Fruit fly (Drosophila melanogaster) whole organism, embryonic: ENCODE measurements around the gene CG9391.

ENCODE experiments used
- ATbp ChIP-seq: fragments of 200-800 bp; sonication (Bioruptor generic); optimal IDR thresholded peaks from 2 replicates; lab custom pipeline; 2017; ENCODE audit warnings: missing biosample characterization, mild to moderate bottlenecking, missing genetic modification characterization, missing genetic modification reagents
- Awh ChIP-seq: fragments of 200-800 bp; sonication (Bioruptor generic); IDR thresholded peaks from 2 replicates; pipeline ENCODE4, ENCODE4 v1.3.6; 2022; ENCODE audit warnings: missing biosample characterization, missing genetic modification characterization
- CG1024 ChIP-seq: fragments of 200-800 bp; sonication (Bioruptor generic); IDR thresholded peaks from 2 replicates; pipeline ENCODE4 v1.3.6; 2022; ENCODE audit warnings: missing biosample characterization, missing genetic modification characterization
- CG10321 ChIP-seq: fragments of 200-800 bp; sonication (Bioruptor generic); IDR thresholded peaks from 2 replicates; pipeline ENCODE4 v1.3.6; 2022; ENCODE audit warnings: missing biosample characterization, missing genetic modification characterization
- CG11456 ChIP-seq: fragments of 200-800 bp; sonication (Bioruptor generic); IDR thresholded peaks from 3 replicates; pipeline ENCODE4 v1.3.6; 2022; ENCODE audit warnings: missing biosample characterization, missing genetic modification characterization
- CG12659 ChIP-seq: fragments of 200-800 bp; sonication (Bioruptor generic); optimal IDR thresholded peaks from 3 replicates; lab custom pipeline; 2017; ENCODE audit warnings: mild to moderate bottlenecking, missing biosample characterization, missing genetic modification reagents, missing genetic modification characterization
- CG13287 ChIP-seq: fragments of 200-800 bp; sonication (Bioruptor generic); IDR thresholded peaks from 2 replicates; pipeline ENCODE4 v1.3.6; 2022; ENCODE audit warnings: missing biosample characterization, missing genetic modification characterization; ENCODE audit not compliant: partially characterized antibody
- CG15011 ChIP-seq: fragments of 200-800 bp; sonication (Bioruptor generic); optimal IDR thresholded peaks from 3 replicates; lab custom pipeline; 2018; ENCODE audit warnings: missing biosample characterization, mild to moderate bottlenecking, missing genetic modification characterization
- CG15514 ChIP-seq: fragments of 200-800 bp; sonication (Bioruptor generic); optimal IDR thresholded peaks from 3 replicates; lab custom pipeline; 2017; ENCODE audit warnings: missing biosample characterization, missing genetic modification characterization, mild to moderate bottlenecking, moderate library complexity, missing genetic modification reagents
- CG17186 ChIP-seq: fragments of 200-800 bp; sonication (Bioruptor generic); optimal IDR thresholded peaks from 3 replicates; lab custom pipeline; 2017; ENCODE audit warnings: missing biosample characterization, missing genetic modification reagents, missing genetic modification characterization
- CG17568 ChIP-seq: fragments of 200-800 bp; sonication (Bioruptor generic); optimal IDR thresholded peaks from 2 replicates; lab custom pipeline; 2018; ENCODE audit warnings: missing biosample characterization, mild to moderate bottlenecking, missing genetic modification characterization, moderate library complexity
- CG18599 ChIP-seq: fragments of 200-800 bp; sonication (Bioruptor generic); optimal IDR thresholded peaks from 3 replicates; lab custom pipeline; 2017; ENCODE audit warnings: missing biosample characterization, missing genetic modification characterization, mild to moderate bottlenecking, moderate library complexity, missing genetic modification reagents
- CG18764 ChIP-seq: fragments of 200-800 bp; sonication (Bioruptor generic); optimal IDR thresholded peaks from 3 replicates; lab custom pipeline; 2016; ENCODE audit warnings: missing biosample characterization, missing genetic modification characterization
- CG2129 ChIP-seq: fragments of 200-800 bp; sonication (Bioruptor generic); IDR thresholded peaks from 2 replicates; pipeline ENCODE4 v1.3.6; 2022; ENCODE audit warnings: missing biosample characterization, missing genetic modification characterization; ENCODE audit not compliant: partially characterized antibody
- CG31441 ChIP-seq: fragments of 200-800 bp; sonication (Bioruptor generic); IDR thresholded peaks from 2 replicates; pipeline ENCODE4 v1.3.6; 2022; ENCODE audit warnings: missing biosample characterization, missing genetic modification characterization
- CG33213 ChIP-seq: fragments of 200-800 bp; sonication (Bioruptor generic); optimal IDR thresholded peaks from 3 replicates; lab custom pipeline; 2016; ENCODE audit warnings: missing biosample characterization, missing genetic modification characterization
- CG34422 ChIP-seq: fragments of 200-800 bp; sonication (Bioruptor generic); IDR thresholded peaks from 3 replicates; pipeline ENCODE4 v1.3.6; 2022; ENCODE audit warnings: missing biosample characterization, missing genetic modification characterization
- CG4404 ChIP-seq: fragments of 200-800 bp; sonication (Bioruptor generic); IDR thresholded peaks from 2 replicates; pipeline ENCODE4 v1.3.6; 2022; ENCODE audit warnings: missing biosample characterization, missing genetic modification characterization
- CG4854 ChIP-seq: fragments of 200-800 bp; sonication (Bioruptor generic); optimal IDR thresholded peaks from 2 replicates; lab custom pipeline; 2016; ENCODE audit warnings: missing biosample characterization, missing genetic modification characterization, inconsistent platforms
- CG6175 ChIP-seq: fragments of 200-800 bp; sonication (Bioruptor generic); IDR thresholded peaks from 3 replicates; pipeline ENCODE4 v1.3.6; 2022; ENCODE audit warnings: missing biosample characterization, missing genetic modification characterization
- CG6765 ChIP-seq: fragments of 200-800 bp; sonication (Bioruptor generic); optimal IDR thresholded peaks from 3 replicates; lab custom pipeline; 2017; ENCODE audit warnings: missing biosample characterization, mild to moderate bottlenecking, missing genetic modification characterization
- CG9215 ChIP-seq: fragments of 200-800 bp; sonication (Bioruptor generic); IDR thresholded peaks from 2 replicates; pipeline ENCODE4 v1.3.6; 2022; ENCODE audit warnings: missing biosample characterization, missing genetic modification characterization
- CG9437 ChIP-seq: fragments of 200-800 bp; sonication (Bioruptor generic); optimal IDR thresholded peaks from 2 replicates; lab custom pipeline; 2018; ENCODE audit warnings: missing biosample characterization, mild to moderate bottlenecking, missing genetic modification characterization
- CG9609 ChIP-seq: fragments of 200-800 bp; sonication (Bioruptor generic); optimal IDR thresholded peaks from 3 replicates; lab custom pipeline; 2016; ENCODE audit warnings: missing biosample characterization, missing genetic modification characterization
- CTCF ChIP-seq: fragments of 200-800 bp; sonication (Bioruptor generic); optimal IDR thresholded peaks from 2 replicates; lab custom pipeline; 2017; ENCODE audit warnings: missing biosample characterization, mild to moderate bottlenecking, missing genetic modification characterization, moderate library complexity
- Dbx ChIP-seq: fragments of 200-800 bp; sonication (Bioruptor generic); IDR thresholded peaks from 3 replicates; pipeline ENCODE4 v1.3.6; 2022; ENCODE audit warnings: missing biosample characterization, missing genetic modification characterization
- Dfd ChIP-seq, 2 experiments: fragments of >200 bp; optimal IDR thresholded peaks; 2 replicates each; lab custom pipeline; 2017; ENCODE audit warnings: missing biosample characterization in 2 of 2, missing genetic modification characterization in 2 of 2
- Doc2 ChIP-seq: fragments of 200-800 bp; sonication (Bioruptor generic); IDR thresholded peaks from 2 replicates; pipeline ENCODE4 v1.3.6; 2022; ENCODE audit warnings: missing biosample characterization, missing genetic modification characterization
- Gug ChIP-seq: fragments of 200-800 bp; sonication (Bioruptor generic); IDR thresholded peaks from 4 replicates; pipeline ENCODE4 v1.3.6; 2022; ENCODE audit warnings: missing biosample characterization, missing genetic modification characterization
- H2.0 ChIP-seq: fragments of 200-800 bp; sonication (Bioruptor generic); IDR thresholded peaks from 2 replicates; pipeline ENCODE4 v1.3.6; 2022; ENCODE audit warnings: missing biosample characterization, missing genetic modification characterization
- HLH54F ChIP-seq: fragments of 200-800 bp; sonication (Bioruptor generic); optimal IDR thresholded peaks from 3 replicates; lab custom pipeline; 2016; ENCODE audit warnings: missing biosample characterization, missing genetic modification characterization
- Hmx ChIP-seq: fragments of 200-800 bp; sonication (Bioruptor generic); optimal IDR thresholded peaks from 2 replicates; lab custom pipeline; 2016; ENCODE audit warnings: missing biosample characterization, missing genetic modification characterization
- Hsf ChIP-seq: fragments of 200-800 bp; sonication (Bioruptor generic); optimal IDR thresholded peaks from 3 replicates; lab custom pipeline; 2016; ENCODE audit warnings: missing biosample characterization, missing genetic modification characterization
- Jarid2 ChIP-seq: fragments of 200-800 bp; sonication (Bioruptor generic); optimal IDR thresholded peaks from 3 replicates; lab custom pipeline; 2017; ENCODE audit warnings: mild to moderate bottlenecking, missing biosample characterization, missing genetic modification reagents, missing genetic modification characterization
- Lpt ChIP-seq: fragments of >200 bp; optimal IDR thresholded peaks from 2 replicates; lab custom pipeline; 2018; ENCODE audit warnings: missing biosample characterization, missing genetic modification characterization
- Six4 ChIP-seq: fragments of 200-800 bp; sonication (Bioruptor generic); optimal IDR thresholded peaks from 2 replicates; lab custom pipeline; 2016; ENCODE audit warnings: missing biosample characterization, missing genetic modification characterization
- Ssrp ChIP-seq: fragments of 200-800 bp; sonication (Bioruptor generic); optimal IDR thresholded peaks from 2 replicates; lab custom pipeline; 2018; ENCODE audit warnings: missing biosample characterization, mild to moderate bottlenecking, missing genetic modification characterization, moderate library complexity
- crp ChIP-seq, 2 experiments: fragments of 200-800 bp; sonication (Bioruptor generic); optimal IDR thresholded peaks; 2 replicates in 1 of 2; 3 replicates in 1 of 2; lab custom pipeline; 2017; ENCODE audit warnings: missing biosample characterization in 2 of 2, missing genetic modification characterization in 2 of 2, mild to moderate bottlenecking in 1 of 2, moderate library complexity in 1 of 2
- dpn ChIP-seq, 2 experiments: fragments of 200-800 bp; sonication (Bioruptor generic); optimal IDR thresholded peaks; 3 replicates each; lab custom pipeline; 2016; ENCODE audit warnings: missing biosample characterization in 2 of 2, missing genetic modification characterization in 2 of 2
- en ChIP-seq: fragments of 200-800 bp; sonication (Bioruptor generic); optimal IDR thresholded peaks from 2 replicates; lab custom pipeline; 2016; ENCODE audit warnings: missing biosample characterization, missing genetic modification characterization
- eyg ChIP-seq: fragments of 200-800 bp; sonication (Bioruptor generic); optimal IDR thresholded peaks from 3 replicates; lab custom pipeline; 2016; ENCODE audit warnings: missing biosample characterization, missing genetic modification characterization
- jigr1 ChIP-seq: fragments of 200-800 bp; sonication (Bioruptor generic); IDR thresholded peaks from 3 replicates; pipeline ENCODE4 v1.3.6; 2022; ENCODE audit warnings: missing biosample characterization, missing genetic modification characterization
- knrl ChIP-seq: fragments of 200-800 bp; sonication (Bioruptor generic); IDR thresholded peaks from 3 replicates; pipeline ENCODE4 v1.3.6; 2022; ENCODE audit warnings: missing biosample characterization, missing genetic modification characterization; ENCODE audit not compliant: partially characterized antibody
- luna ChIP-seq: fragments of 200-800 bp; sonication (Bioruptor generic); optimal IDR thresholded peaks from 2 replicates; lab custom pipeline; 2016; ENCODE audit warnings: missing biosample characterization, missing genetic modification characterization
- nerfin-1 ChIP-seq: fragments of 200-800 bp; sonication (Bioruptor generic); optimal IDR thresholded peaks from 3 replicates; lab custom pipeline; 2019; ENCODE audit warnings: missing biosample characterization, mild to moderate bottlenecking, missing genetic modification characterization, moderate library complexity
- scrt ChIP-seq: fragments of 200-800 bp; sonication (Bioruptor generic); optimal IDR thresholded peaks from 2 replicates; lab custom pipeline; 2018; ENCODE audit warnings: missing biosample characterization, mild to moderate bottlenecking, missing genetic modification characterization, moderate library complexity
- sim ChIP-seq: fragments of 200-800 bp; sonication (Bioruptor generic); IDR thresholded peaks from 2 replicates; pipeline ENCODE4 v1.3.6; 2022; ENCODE audit warnings: missing biosample characterization, missing genetic modification characterization
- so ChIP-seq: fragments of 200-800 bp; sonication (Bioruptor generic); IDR thresholded peaks from 3 replicates; pipeline ENCODE4 v1.3.6; 2022; ENCODE audit warnings: missing biosample characterization, missing genetic modification characterization
- sug ChIP-seq: fragments of 200-800 bp; optimal IDR thresholded peaks from 2 replicates; lab custom pipeline; 2019; ENCODE audit warnings: missing biosample characterization, mild to moderate bottlenecking, missing genetic modification characterization, moderate library complexity
- z ChIP-seq: fragments of 200-800 bp; sonication (Bioruptor generic); IDR thresholded peaks from 3 replicates; pipeline ENCODE4 v1.3.6; 2022; ENCODE audit warnings: missing biosample characterization, missing genetic modification characterization
- zen ChIP-seq: fragments of 200-800 bp; sonication (Bioruptor generic); optimal IDR thresholded peaks from 3 replicates; lab custom pipeline; 2018; ENCODE audit warnings: missing biosample characterization, mild to moderate bottlenecking, missing genetic modification characterization, moderate library complexity

The CG9391 gene

DNA sequence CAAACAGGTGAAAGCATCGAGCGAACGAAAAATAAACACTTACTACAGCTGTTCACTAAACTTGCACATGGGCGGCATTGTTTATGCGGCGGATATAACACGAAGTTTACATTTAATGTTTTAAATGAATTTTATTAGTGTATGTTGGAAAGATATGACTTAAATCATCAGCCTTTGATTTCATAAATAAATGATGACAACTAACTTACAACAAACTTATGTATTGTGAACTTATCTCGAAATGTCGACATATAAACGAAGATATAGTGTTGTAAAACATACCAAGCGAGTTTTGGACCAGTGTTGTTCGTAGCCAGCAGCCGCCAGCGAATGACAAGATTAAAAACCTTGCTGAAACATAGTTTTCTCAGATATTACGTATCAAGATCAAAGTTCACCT is 36.3 kb upstream of the CG9391 start, which contains the start of the genes CG11309 and CG7632 (continued):
- peak; percentile 99 for TF ChIP-seq CG15011 (GFP tag; lab: Kevin White, UChicago)
- peak; percentile 100 for TF ChIP-seq zen (tag; lab: Kevin White, UChicago)
- peak; percentile 80 for TF ChIP-seq Doc2 (GFP tag; lab: Robert Waterston, UW)
- TF ChIP-seq Ssrp (tag; lab: Kevin White, UChicago): peak; percentile 99
- TF ChIP-seq jigr1: peak; percentile 75; the same call in 2 of the 3 replicates
- peak; percentile 99 for TF ChIP-seq en (GFP tag; lab: Kevin White, UChicago)
- TF ChIP-seq CG34422 (GFP tag; lab: Robert Waterston, UW): peak; percentile 97
- peak; percentile 58 to 88 for TF ChIP-seq crp (GFP tag; optimal IDR thresholded peaks at IDR 0.05; lab: Kevin White, UChicago)
- TF ChIP-seq CG9437 (GFP tag; lab: Kevin White, UChicago): peak; percentile 96
- no peak for TF ChIP-seq Dfd (GFP tag; optimal IDR thresholded peaks at IDR 0.05; lab: Kevin White, UChicago)
- peak; percentile 98 to 99 for TF ChIP-seq dpn (GFP tag; optimal IDR thresholded peaks at IDR 0.05; lab: Kevin White, UChicago)
- TF ChIP-seq CTCF (GFP tag; lab: Kevin White, UChicago): peak; percentile 81
- peak; percentile 99 for TF ChIP-seq CG17568 (GFP tag; lab: Kevin White, UChicago)
- TF ChIP-seq Awh: peak; percentile 99
- peak; percentile 95 for TF ChIP-seq luna (GFP tag; lab: Kevin White, UChicago)
- peak; percentile 98 for TF ChIP-seq CG9609
- peak; percentile 99 for TF ChIP-seq CG33213
- peak; percentile 98 for TF ChIP-seq HLH54F (GFP tag; lab: Kevin White, UChicago)
- peak; percentile 99 for TF ChIP-seq ATbp (GFP tag; lab: Kevin White, UChicago)
- TF ChIP-seq H2.0 (GFP tag; lab: Robert Waterston, UW): peak; percentile 97
- peak; percentile 100 for TF ChIP-seq nerfin-1 (tag; lab: Kevin White, UChicago)
- peak; percentile 99 for TF ChIP-seq scrt (GFP tag; lab: Kevin White, UChicago)
- peak; percentile 95 for TF ChIP-seq CG1024 (GFP tag; lab: Robert Waterston, UW)
- peak; percentile 95 for TF ChIP-seq CG11456 (GFP tag; lab: Robert Waterston, UW)
- peak; percentile 96 for TF ChIP-seq Jarid2 (GFP tag; lab: Kevin White, UChicago)
- peak; percentile 81 for TF ChIP-seq CG10321 (GFP tag; lab: Robert Waterston, UW)
- TF ChIP-seq CG18599 (GFP tag; lab: Kevin White, UChicago): peak; percentile 100
- peak; percentile 100 for TF ChIP-seq CG12659 (GFP tag; lab: Kevin White, UChicago)
- peak; percentile 73 for TF ChIP-seq CG13287
- peak; percentile 99 for TF ChIP-seq Six4 (GFP tag; lab: Kevin White, UChicago)
- peak; percentile 82; the same call in 2 of the 3 replicates for TF ChIP-seq z (GFP tag; lab: Robert Waterston, UW)
- TF ChIP-seq CG2129: no peak
- TF ChIP-seq sug (tag; lab: Kevin White, UChicago): peak; percentile 99
- TF ChIP-seq sim: peak; percentile 98
- TF ChIP-seq CG4854: peak; percentile 99
- peak; percentile 98 for TF ChIP-seq CG18764 (GFP tag; lab: Kevin White, UChicago)
- no peak for TF ChIP-seq Lpt (GFP tag; lab: Kevin White, UChicago)
- TF ChIP-seq CG4404 (GFP tag; lab: Robert Waterston, UW): peak; percentile 83
- peak; percentile 96 for TF ChIP-seq Hmx
- peak; percentile 100 for TF ChIP-seq CG31441 (GFP tag; lab: Robert Waterston, UW)
- TF ChIP-seq Hsf (GFP tag; lab: Kevin White, UChicago): peak; percentile 99
- TF ChIP-seq CG6765 (GFP tag; lab: Kevin White, UChicago): peak; percentile 99
- TF ChIP-seq CG9215 (GFP tag; lab: Robert Waterston, UW): peak; percentile 87
- TF ChIP-seq Gug (GFP tag; lab: Robert Waterston, UW): peak; percentile 72; the same call in 3 of the 4 replicates
- peak; percentile 99 for TF ChIP-seq so (GFP tag; lab: Robert Waterston, UW)
- peak; percentile 96 for TF ChIP-seq CG15514 (GFP tag; lab: Kevin White, UChicago)
- 0 out of 3 replicates have a peak, but pooled peaks have one; percentile 22 for TF ChIP-seq knrl (GFP tag; lab: Robert Waterston, UW)
- TF ChIP-seq CG17186 (GFP tag; lab: Kevin White, UChicago): peak; percentile 96
- peak; percentile 93 for TF ChIP-seq CG6175 (GFP tag; lab: Robert Waterston, UW)
- TF ChIP-seq eyg (GFP tag; lab: Kevin White, UChicago): peak; percentile 98
- peak; percentile 98 for TF ChIP-seq Dbx
